Worm (Caenorhabditis elegans): ENCODE data around the gene W05B2.2.

Gene W05B2.2

ce11 chrIII:10969644-10970043, 2.7 kb upstream of the W05B2.2 start, which contains the start of gene dhc-4:
dhc-4 (plus strand) TSS chrIII:10969944.
- no peak for TF ChIP-seq hlh-8 (tag; optimal IDR thresholded peaks at IDR 0.05)
- TF ChIP-seq T23F11.4 (GFP tag; optimal IDR thresholded peaks at IDR 0.05), result no peak
- TF ChIP-seq ceh-30 (tag; optimal IDR thresholded peaks at IDR 0.05), result no peak
- TF ChIP-seq pha-4 (tag; optimal IDR thresholded peaks at IDR 0.05), result no peak
- no peak for TF ChIP-seq syd-9 (tag; optimal IDR thresholded peaks at IDR 0.05)

- TF ChIP-seq ceh-2 (tag; optimal IDR thresholded peaks at IDR 0.05) (no peak), T23F11.4 (GFP tag; optimal IDR thresholded peaks at IDR 0.05) (no peak), fax-1 (tag; optimal IDR thresholded peaks at IDR 0.05) (no peak), pat-9 (tag; optimal IDR thresholded peaks at IDR 0.05) (no peak), ceh-9 (tag; optimal IDR thresholded peaks at IDR 0.05) (no peak), mec-3 (tag; optimal IDR thresholded peaks at IDR 0.05; ENCODE audit: borderline replicate concordance) (no peak), ceh-34 (tag; optimal IDR thresholded peaks at IDR 0.05) (no peak), lim-6 (tag; optimal IDR thresholded peaks at IDR 0.05) (no peak), ceh-24 (tag; optimal IDR thresholded peaks at IDR 0.05) (no peak), unc-42 (tag; optimal IDR thresholded peaks at IDR 0.05) (no peak), C08G9.2 (tag; optimal IDR thresholded peaks at IDR 0.05) (no peak), ceh-19 (GFP tag; optimal IDR thresholded peaks at IDR 0.05) (no peak), pag-3 (tag; optimal IDR thresholded peaks at IDR 0.05; ENCODE audit: borderline replicate concordance) (no peak), ceh-30 (tag; optimal IDR thresholded peaks at IDR 0.05) (no peak), eyg-1 (tag; optimal IDR thresholded peaks at IDR 0.05) (no peak), ttx-3 (tag; optimal IDR thresholded peaks at IDR 0.05) (no peak), hlh-8 (tag; optimal IDR thresholded peaks at IDR 0.05) (no peak), sdc-2 (tag; optimal IDR thresholded peaks at IDR 0.05) (no peak), pha-4 (tag; optimal IDR thresholded peaks at IDR 0.05) (no peak), ceh-31 (tag; optimal IDR thresholded peaks at IDR 0.05) (no peak)
Measured at ce11 chrIII:10962910-10963309, 4.0 kb downstream of the W05B2.2 start.

- TF ChIP-seq hlh-6 (tag; optimal IDR thresholded peaks at IDR 0.05) (no peak), pag-3 (tag; optimal IDR thresholded peaks at IDR 0.05; ENCODE audit: borderline replicate concordance) (no peak), T23F11.4 (GFP tag; optimal IDR thresholded peaks at IDR 0.05) (no peak), ceh-18 (tag; optimal IDR thresholded peaks at IDR 0.05) (no peak), F13H6.1 (tag; optimal IDR thresholded peaks at IDR 0.05) (no peak), ceh-6 (GFP tag; optimal IDR thresholded peaks at IDR 0.05) (no peak), ceh-2 (tag; optimal IDR thresholded peaks at IDR 0.05) (no peak), ama-1 (optimal IDR thresholded peaks at IDR 0.05) (no peak), Y22D7AL.16 (tag; optimal IDR thresholded peaks at IDR 0.05) (no peak), odd-2 (tag; optimal IDR thresholded peaks at IDR 0.05) (no peak)
Measured at ce11 chrIII:10960387-10960786, 6.5 kb downstream of the W05B2.2 start.

- TF ChIP-seq ceh-34 (tag; optimal IDR thresholded peaks at IDR 0.05) (no peak), unc-55 (GFP tag; optimal IDR thresholded peaks at IDR 0.05) (peak; percentile 59), fax-1 (tag; optimal IDR thresholded peaks at IDR 0.05) (no peak)
Measured at ce11 chrIII:10957710-10958109, 9.2 kb downstream of the W05B2.2 start.

ce11 chrIII:10957236-10957635, 9.7 kb downstream of the W05B2.2 start:
- TF ChIP-seq ceh-14 (tag; optimal IDR thresholded peaks at IDR 0.05) (no peak), sox-4 (tag; optimal IDR thresholded peaks at IDR 0.05) (no peak), pat-9 (tag; optimal IDR thresholded peaks at IDR 0.05) (no peak), lin-11 (tag; optimal IDR thresholded peaks at IDR 0.05) (no peak)

ce11 chrIII:10953160-10953559, 13.8 kb downstream of the W05B2.2 start, which contains the start of gene zig-5:
zig-5 (minus strand) TSS chrIII:10953508.
- no peak for TF ChIP-seq gmeb-2 (tag; optimal IDR thresholded peaks at IDR 0.05)
- no peak for TF ChIP-seq sox-2 (GFP tag; IDR thresholded peaks at IDR 0.05)
- TF ChIP-seq mec-3 (tag; optimal IDR thresholded peaks at IDR 0.05; ENCODE audit: borderline replicate concordance), result no peak
- TF ChIP-seq lin-11 (tag; optimal IDR thresholded peaks at IDR 0.05), result no peak
- TF ChIP-seq unc-3 (GFP tag; conservative IDR thresholded peaks at IDR 0.05), result no peak
- TF ChIP-seq unc-3 (tag; optimal IDR thresholded peaks at IDR 0.05), result no peak
- no peak for TF ChIP-seq ceh-48 (tag; optimal IDR thresholded peaks at IDR 0.05)
- TF ChIP-seq madf-2 (tag; optimal IDR thresholded peaks at IDR 0.05), result no peak
- TF ChIP-seq che-1 (tag; optimal IDR thresholded peaks at IDR 0.05), result no peak
- TF ChIP-seq Y22D7AL.16 (tag; optimal IDR thresholded peaks at IDR 0.05), result no peak
- TF ChIP-seq C38D4.7 (GFP tag; optimal IDR thresholded peaks at IDR 0.05), result no peak

All from whole organism, late embryonic.